Fruit fly (Drosophila melanogaster) whole organism: ENCODE results near the gene Hap40.

Experiments used
- CG8478 ChIP-seq: fragments of >200 bp; optimal IDR thresholded peaks from 2 replicates; lab custom pipeline; 2018; ENCODE audit warnings: inconsistent platforms
- EcR ChIP-seq, 2 experiments: fragments of >200 bp; optimal IDR thresholded peaks; 2 replicates each; lab custom pipeline; 2017; ENCODE audit warnings: missing biosample characterization in 2 of 2, missing genetic modification characterization in 2 of 2, missing genetic modification reagents in 2 of 2
- psq ChIP-seq: fragments of >200 bp; optimal IDR thresholded peaks from 2 replicates; lab custom pipeline; 2017

dm6 chrX:15737110-15737509, 33.2 kb downstream of the Hap40 start, which contains the start of gene Arp6:
- TF ChIP-seq CG8478 (lab: Kevin White, UChicago) (no peak), EcR (GFP tag; optimal IDR thresholded peaks at IDR 0.05; lab: Kevin White, UChicago) (no peak), psq (lab: Kevin White, UChicago) (no peak)
